Fruit fly (Drosophila melanogaster) whole organism, prepupa: ENCODE data around the gene CG10035.

Experiments
- CG10631 ChIP-seq: fragments of 200-800 bp; sonication (Bioruptor generic); optimal IDR thresholded peaks from 2 replicates; lab custom pipeline; 2016; ENCODE audit warnings: missing biosample characterization, missing genetic modification characterization
- CG10669 ChIP-seq: fragments of 200-800 bp; sonication (Bioruptor generic); optimal IDR thresholded peaks from 3 replicates; lab custom pipeline; 2018; ENCODE audit warnings: missing biosample characterization, mild to moderate bottlenecking, missing genetic modification characterization, moderate library complexity
- CG11294 ChIP-seq: fragments of 200-800 bp; sonication (Bioruptor generic); IDR thresholded peaks from 2 replicates; pipeline ENCODE4 v1.3.6; 2022; ENCODE audit warnings: missing biosample characterization, missing genetic modification characterization
- CG11902 ChIP-seq: fragments of 200-800 bp; sonication (Bioruptor generic); optimal IDR thresholded peaks from 3 replicates; lab custom pipeline; 2016; ENCODE audit warnings: missing biosample characterization, missing genetic modification characterization
- CG15336 ChIP-seq: fragments of 200-800 bp; sonication (Bioruptor generic); IDR thresholded peaks from 2 replicates; pipeline ENCODE4 v1.3.6; 2022; ENCODE audit warnings: missing biosample characterization, missing genetic modification characterization
- CG16779 ChIP-seq: fragments of 200-800 bp; sonication (Bioruptor generic); optimal IDR thresholded peaks from 3 replicates; lab custom pipeline; 2017; ENCODE audit warnings: missing biosample characterization, mild to moderate bottlenecking, missing genetic modification characterization
- CG3032 ChIP-seq: fragments of 200-800 bp; optimal IDR thresholded peaks from 2 replicates; lab custom pipeline; 2019; ENCODE audit warnings: missing biosample characterization, mild to moderate bottlenecking, missing genetic modification characterization, moderate library complexity
- CG31627 ChIP-seq: fragments of 200-800 bp; sonication (Bioruptor generic); optimal IDR thresholded peaks from 3 replicates; lab custom pipeline; 2016; ENCODE audit warnings: missing biosample characterization, missing genetic modification characterization
- CG32006 ChIP-seq: fragments of 200-800 bp; sonication (Bioruptor generic); optimal IDR thresholded peaks from 3 replicates; lab custom pipeline; 2017; ENCODE audit warnings: missing biosample characterization, mild to moderate bottlenecking, missing genetic modification characterization
- CG4318 ChIP-seq: fragments of 200-800 bp; sonication (Bioruptor generic); optimal IDR thresholded peaks from 3 replicates; lab custom pipeline; 2017; ENCODE audit warnings: missing biosample characterization, mild to moderate bottlenecking, missing genetic modification characterization
- CG6276 ChIP-seq: fragments of 200-800 bp; sonication (Bioruptor generic); optimal IDR thresholded peaks from 2 replicates; lab custom pipeline; 2017; ENCODE audit warnings: missing biosample characterization, mild to moderate bottlenecking, missing genetic modification characterization
- CG6854 ChIP-seq: fragments of 200-800 bp; sonication (Bioruptor generic); optimal IDR thresholded peaks from 2 replicates; lab custom pipeline; 2017; ENCODE audit warnings: missing biosample characterization, mild to moderate bottlenecking, missing genetic modification characterization
- CG8632 ChIP-seq: fragments of 200-800 bp; sonication (Bioruptor generic); optimal IDR thresholded peaks from 3 replicates; lab custom pipeline; 2016; ENCODE audit warnings: missing biosample characterization, missing genetic modification characterization
- Eip75B ChIP-seq: fragments of 200-800 bp; sonication (Bioruptor generic); optimal IDR thresholded peaks from 3 replicates; lab custom pipeline; 2016; ENCODE audit warnings: missing biosample characterization, missing genetic modification characterization
- Eip78C ChIP-seq: fragments of 200-800 bp; sonication (Bioruptor generic); peaks from one replicate; lab custom pipeline; 2016; ENCODE audit warnings: missing biosample characterization, missing genetic modification characterization
- Eip93F ChIP-seq: fragments of 200-800 bp; sonication (Bioruptor generic); optimal IDR thresholded peaks from 2 replicates; lab custom pipeline; 2016; ENCODE audit warnings: missing biosample characterization, mild to moderate bottlenecking, missing genetic modification characterization
- Ets21C ChIP-seq: fragments of 200-800 bp; sonication (Bioruptor generic); optimal IDR thresholded peaks from 3 replicates; lab custom pipeline; 2016; ENCODE audit warnings: missing biosample characterization, missing genetic modification characterization
- Ets96B ChIP-seq: fragments of 200-800 bp; optimal IDR thresholded peaks from 2 replicates; lab custom pipeline; 2019; ENCODE audit warnings: missing biosample characterization, mild to moderate bottlenecking, missing genetic modification characterization, moderate library complexity
- Gug ChIP-seq: fragments of 200-800 bp; sonication (Bioruptor generic); IDR thresholded peaks from 2 replicates; pipeline ENCODE4 v1.3.6; 2022; ENCODE audit warnings: missing biosample characterization, missing genetic modification characterization
- Met ChIP-seq: fragments of 200-800 bp; sonication (Bioruptor generic); optimal IDR thresholded peaks from 3 replicates; lab custom pipeline; 2016; ENCODE audit warnings: missing biosample characterization, missing genetic modification characterization
- OdsH ChIP-seq: fragments of 200-800 bp; sonication (Bioruptor generic); optimal IDR thresholded peaks from 3 replicates; lab custom pipeline; 2016; ENCODE audit warnings: missing biosample characterization, missing genetic modification characterization
- Sox102F ChIP-seq: fragments of 200-800 bp; sonication (Bioruptor generic); optimal IDR thresholded peaks from 2 replicates; lab custom pipeline; 2016; ENCODE audit warnings: missing biosample characterization, mild to moderate bottlenecking, missing genetic modification characterization
- acj6 ChIP-seq: fragments of 200-800 bp; sonication (Bioruptor generic); optimal IDR thresholded peaks from 3 replicates; lab custom pipeline; 2016; ENCODE audit warnings: missing biosample characterization, missing genetic modification characterization
- cyc ChIP-seq: fragments of 200-800 bp; sonication (Bioruptor generic); optimal IDR thresholded peaks from 3 replicates; lab custom pipeline; 2016; ENCODE audit warnings: missing biosample characterization, missing genetic modification characterization
- dac ChIP-seq: fragments of 200-800 bp; sonication (Bioruptor generic); optimal IDR thresholded peaks from 2 replicates; lab custom pipeline; 2017; ENCODE audit warnings: missing biosample characterization, mild to moderate bottlenecking, missing genetic modification characterization
- fd59A ChIP-seq: fragments of 200-800 bp; sonication (Bioruptor generic); optimal IDR thresholded peaks from 2 replicates; lab custom pipeline; 2017; ENCODE audit warnings: missing biosample characterization, mild to moderate bottlenecking, missing genetic modification characterization, missing genetic modification reagents
- fkh ChIP-seq: fragments of 200-800 bp; sonication (Bioruptor generic); optimal IDR thresholded peaks from 3 replicates; lab custom pipeline; 2017; ENCODE audit warnings: missing biosample characterization, mild to moderate bottlenecking, missing genetic modification characterization, moderate library complexity
- lz ChIP-seq: fragments of 200-800 bp; sonication (Bioruptor generic); optimal IDR thresholded peaks from 3 replicates; lab custom pipeline; 2016; ENCODE audit warnings: missing biosample characterization, missing genetic modification characterization
- ss ChIP-seq, 2 experiments: fragments of 200-800 bp; sonication (Bioruptor generic); optimal IDR thresholded peaks; 2 replicates in 1 of 2; 3 replicates in 1 of 2; lab custom pipeline; 2017 to 2018; ENCODE audit warnings: mild to moderate bottlenecking in 2 of 2, missing biosample characterization in 2 of 2, missing genetic modification characterization in 2 of 2, moderate library complexity in 1 of 2
- svp ChIP-seq: fragments of 200-800 bp; sonication (Bioruptor generic); peaks from one replicate; lab custom pipeline; 2016; ENCODE audit warnings: missing biosample characterization, missing genetic modification characterization
- topi ChIP-seq: fragments of 200-800 bp; sonication (Bioruptor generic); optimal IDR thresholded peaks from 3 replicates; lab custom pipeline; 2016; ENCODE audit warnings: missing biosample characterization, missing genetic modification characterization
- vri ChIP-seq: fragments of 200-800 bp; sonication (Bioruptor generic); optimal IDR thresholded peaks from 3 replicates; lab custom pipeline; 2016; ENCODE audit warnings: missing biosample characterization, mild to moderate bottlenecking, missing genetic modification characterization

The CG10035 gene

DNA sequence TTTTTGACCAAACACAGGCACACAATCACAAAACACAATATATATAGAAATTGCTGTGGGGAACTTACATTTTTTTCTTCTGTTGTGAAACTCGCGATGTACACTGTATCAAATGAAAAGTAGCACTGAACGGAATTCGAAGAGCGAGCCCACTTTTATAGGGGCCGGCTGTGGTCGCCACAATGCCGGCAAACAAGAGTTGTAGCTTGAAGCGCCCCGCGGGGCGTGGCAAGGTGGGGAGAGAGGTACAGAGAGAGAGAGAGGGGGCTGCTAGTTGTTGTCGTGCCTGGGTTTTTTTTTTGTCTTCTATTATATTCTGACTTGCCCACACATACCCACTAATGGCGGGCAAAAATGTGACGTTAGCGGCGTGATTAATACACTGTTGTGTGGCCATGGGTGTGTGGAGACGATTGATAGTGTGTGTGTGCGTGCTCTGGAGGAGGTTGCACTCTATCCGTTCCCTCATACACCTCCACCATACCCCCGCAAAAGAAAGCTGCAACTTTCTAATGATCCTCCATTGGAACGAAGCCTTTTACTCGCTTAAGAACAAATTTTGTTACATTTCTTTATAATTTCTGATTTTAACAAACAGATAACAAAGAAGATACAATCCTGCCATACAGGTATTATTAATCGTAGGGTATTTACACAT is 13.2 kb downstream of the CG10035 start, which contains the start of gene GstD1 (continued):
- TF ChIP-seq CG11294 (GFP tag; lab: Robert Waterston, UW) (peak; percentile 59), Eip78C (GFP tag; lab: Kevin White, UChicago) (peak; percentile 89), CG4318 (GFP tag; lab: Kevin White, UChicago) (peak; percentile 76), CG10631 (peak; percentile 61), CG6276 (GFP tag; lab: Kevin White, UChicago) (peak; percentile 77), CG32006 (GFP tag; lab: Kevin White, UChicago) (peak; percentile 89), CG15336 (GFP tag; lab: Robert Waterston, UW) (peak; percentile 76), cyc (GFP tag; lab: Kevin White, UChicago) (peak; percentile 60), fkh (GFP tag; lab: Kevin White, UChicago) (peak; percentile 62), Ets21C (peak; percentile 39), Eip75B (GFP tag; lab: Kevin White, UChicago) (peak; percentile 35), OdsH (GFP tag; lab: Kevin White, UChicago) (peak; percentile 59), ss (GFP tag; optimal IDR thresholded peaks at IDR 0.05; lab: Kevin White, UChicago) (peak; percentile 3 to 53), CG3032 (tag; lab: Kevin White, UChicago) (peak; percentile 45), fd59A (GFP tag; lab: Kevin White, UChicago) (peak; percentile 59), Met (GFP tag; lab: Kevin White, UChicago) (peak; percentile 50)
- TF ChIP-seq, all 60 proteins: peak for 51

DNA sequence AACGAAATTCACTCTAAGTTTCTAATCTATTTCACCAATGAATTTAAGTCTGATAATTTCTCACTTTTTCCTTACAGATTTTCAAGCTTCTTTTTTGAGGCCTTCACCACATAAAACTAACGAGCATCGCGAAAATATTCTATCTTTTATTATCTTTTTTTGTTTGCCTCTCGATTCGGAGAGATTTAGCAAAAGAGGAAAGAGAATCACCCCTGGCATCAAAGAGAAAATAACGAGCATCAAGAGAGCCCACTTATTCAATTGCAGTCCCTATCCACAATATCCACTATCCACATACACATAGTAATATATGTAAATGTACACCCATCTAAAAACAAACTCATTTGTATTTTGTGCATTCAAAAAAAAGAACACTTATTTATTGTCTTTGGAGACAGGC is 15.0 kb downstream of the CG10035 start, which contains the start of gene GstD9:
TSS of gene GstD9 (minus strand) at position 101 of the 400 bp plus-strand sequence.
- TF ChIP-seq Gug (GFP tag; lab: Robert Waterston, UW): no peak
- TF ChIP-seq Eip78C (GFP tag; lab: Kevin White, UChicago): peak; percentile 41
- TF ChIP-seq, all 60 proteins: peak for 1

DNA sequence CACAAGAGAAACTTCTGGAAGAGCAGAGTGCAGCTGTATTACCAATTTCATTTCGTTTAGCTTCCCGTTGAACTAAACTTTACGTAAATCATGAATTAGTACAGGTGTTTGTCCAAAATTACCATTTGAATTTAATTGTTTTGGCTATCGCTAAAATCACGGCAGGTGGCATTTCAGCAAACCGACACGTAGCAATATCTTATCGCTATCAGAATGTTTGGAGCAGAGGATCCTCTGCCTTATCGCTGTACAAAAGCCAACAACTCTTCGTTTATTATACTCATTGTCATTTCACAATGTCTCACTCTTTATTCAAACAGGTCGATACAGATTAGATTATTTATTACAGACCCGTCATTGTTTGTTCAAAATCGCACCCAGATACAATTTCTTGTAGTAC is 16.6 kb downstream of the CG10035 start:
- TF ChIP-seq fkh (GFP tag; lab: Kevin White, UChicago) (peak; percentile 31), vri (GFP tag; lab: Kevin White, UChicago) (peak; percentile 8), Eip93F (GFP tag; lab: Kevin White, UChicago) (peak; percentile 3), svp (no peak)

DNA sequence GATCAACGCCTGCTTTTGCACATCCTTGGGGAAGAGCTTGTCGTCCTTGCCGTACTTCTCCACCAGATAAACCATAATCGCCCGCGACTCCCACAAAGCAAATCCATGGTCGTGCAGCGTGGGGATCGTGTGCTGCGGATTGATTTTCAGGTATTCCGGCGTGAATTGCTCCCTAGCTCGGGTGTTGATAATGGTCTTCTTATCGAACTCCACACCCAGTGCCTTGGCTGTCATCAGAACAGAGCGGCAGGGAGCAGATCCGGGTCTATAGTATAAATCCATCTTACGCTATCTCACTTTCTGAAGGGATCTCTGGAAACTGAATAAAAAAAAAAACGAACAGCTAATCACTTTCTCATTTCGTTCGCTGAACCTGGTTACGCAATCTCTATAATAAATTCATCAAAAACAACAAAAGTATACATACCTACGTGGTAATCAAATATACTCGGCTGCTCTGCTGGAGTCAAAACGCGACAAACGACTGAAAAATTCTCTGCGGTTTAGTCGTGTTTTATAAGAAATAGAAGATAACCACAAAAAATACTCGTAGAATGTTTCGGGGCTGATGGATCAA is 17.1 kb downstream of the CG10035 start, which contains the start of gene GstD10:
TSS of gene GstD10 (minus strand) at position 472 of the 577 bp plus-strand sequence.
- peak; percentile 75 for TF ChIP-seq vri (GFP tag; lab: Kevin White, UChicago)
- TF ChIP-seq Ets21C: no peak
- no peak for TF ChIP-seq CG8632 (GFP tag; lab: Kevin White, UChicago)
- TF ChIP-seq CG10669 (GFP tag; lab: Kevin White, UChicago): no peak
- no peak for TF ChIP-seq acj6 (GFP tag; lab: Kevin White, UChicago)
- no peak for TF ChIP-seq Sox102F (GFP tag; lab: Kevin White, UChicago)
- no peak for TF ChIP-seq CG16779 (tag; lab: Kevin White, UChicago)
- TF ChIP-seq ss (GFP tag; optimal IDR thresholded peaks at IDR 0.05; lab: Kevin White, UChicago): no peak
- TF ChIP-seq cyc (GFP tag; lab: Kevin White, UChicago): no peak
- TF ChIP-seq CG31627: no peak
- TF ChIP-seq topi (GFP tag; lab: Kevin White, UChicago): no peak
- TF ChIP-seq Ets96B (tag; lab: Kevin White, UChicago): no peak
- no peak for TF ChIP-seq CG11902 (GFP tag; lab: Kevin White, UChicago)
- TF ChIP-seq svp: peak; percentile 90
- no peak for TF ChIP-seq CG6854 (GFP tag; lab: Kevin White, UChicago)
- TF ChIP-seq CG11294 (GFP tag; lab: Robert Waterston, UW): no peak

DNA sequence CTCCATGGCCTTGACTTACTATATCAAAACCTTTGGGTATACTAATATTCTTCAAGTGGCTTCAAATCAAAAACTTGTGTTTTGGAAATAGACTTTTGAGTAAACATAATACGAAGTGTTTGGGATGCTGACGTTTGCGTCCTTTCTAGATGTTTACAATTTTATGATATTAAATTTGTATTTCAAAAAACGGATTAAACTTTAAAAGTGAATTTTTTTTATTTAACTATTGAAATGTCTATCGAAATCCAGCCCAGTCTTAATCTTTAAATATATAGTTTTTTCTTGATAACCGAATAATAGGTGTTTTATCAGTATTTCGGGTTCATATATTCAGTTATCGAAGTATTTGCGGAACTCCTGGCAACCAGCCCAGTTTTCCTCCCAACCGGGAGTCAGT is 17.9 kb downstream of the CG10035 start, which contains the start of gene Tim17a1:
TSS of gene Tim17a1 (minus strand) at position 101 of the 400 bp plus-strand sequence.
- TF ChIP-seq dac (GFP tag; lab: Kevin White, UChicago) (no peak), lz (GFP tag; lab: Kevin White, UChicago) (no peak)
